Fruit fly (Drosophila melanogaster) whole organism, pupa: ENCODE results near the gene CG2336.

Source experiments
- CG10348 ChIP-seq: fragments of 200-800 bp; sonication (Bioruptor generic); IDR thresholded peaks from 2 replicates; pipeline ENCODE4 v1.3.6; 2022; ENCODE audit warnings: missing biosample characterization, missing genetic modification characterization
- CG13204 ChIP-seq: fragments of 200-800 bp; sonication (Bioruptor generic); optimal IDR thresholded peaks from 2 replicates; lab custom pipeline; 2018; ENCODE audit warnings: missing biosample characterization, mild to moderate bottlenecking, missing genetic modification characterization, moderate library complexity
- CG15710 ChIP-seq: fragments of 200-800 bp; sonication (Bioruptor generic); optimal IDR thresholded peaks from 2 replicates; lab custom pipeline; 2018; ENCODE audit warnings: missing biosample characterization, mild to moderate bottlenecking, missing genetic modification characterization, moderate library complexity
- CG4496 ChIP-seq: fragments of 200-800 bp; sonication (Bioruptor generic); IDR thresholded peaks from 3 replicates; pipeline ENCODE4 v1.3.6; 2022; ENCODE audit warnings: missing biosample characterization, missing genetic modification characterization
- CG8301 ChIP-seq: fragments of 200-800 bp; sonication (Bioruptor generic); optimal IDR thresholded peaks from 2 replicates; lab custom pipeline; 2018; ENCODE audit warnings: missing biosample characterization, mild to moderate bottlenecking, missing genetic modification characterization
- EcR ChIP-seq: fragments of 200-800 bp; sonication (Bioruptor generic); optimal IDR thresholded peaks from 3 replicates; lab custom pipeline; 2019; ENCODE audit warnings: missing biosample characterization, missing genetic modification characterization, mild to moderate bottlenecking, moderate library complexity, missing genetic modification reagents
- Snoo ChIP-seq: fragments of 200-800 bp; sonication (Bioruptor generic); optimal IDR thresholded peaks from 3 replicates; lab custom pipeline; 2017; ENCODE audit warnings: missing biosample characterization, mild to moderate bottlenecking, missing genetic modification characterization, inconsistent platforms

dm6 chr3R:6560251-6560650, 20.3 kb upstream of the CG2336 start, which contains the start of gene CG1137:
- TF ChIP-seq CG4496 (no peak), CG15710 (no peak), CG8301 (tag; lab: Kevin White, UChicago) (no peak), CG13204 (GFP tag; lab: Kevin White, UChicago) (no peak), EcR (no peak), Snoo (tag; lab: Kevin White, UChicago) (no peak), CG10348 (GFP tag; lab: Robert Waterston, UW) (no peak)
